Worm (Caenorhabditis elegans): ENCODE results near the gene C27D6.11.

DNA sequence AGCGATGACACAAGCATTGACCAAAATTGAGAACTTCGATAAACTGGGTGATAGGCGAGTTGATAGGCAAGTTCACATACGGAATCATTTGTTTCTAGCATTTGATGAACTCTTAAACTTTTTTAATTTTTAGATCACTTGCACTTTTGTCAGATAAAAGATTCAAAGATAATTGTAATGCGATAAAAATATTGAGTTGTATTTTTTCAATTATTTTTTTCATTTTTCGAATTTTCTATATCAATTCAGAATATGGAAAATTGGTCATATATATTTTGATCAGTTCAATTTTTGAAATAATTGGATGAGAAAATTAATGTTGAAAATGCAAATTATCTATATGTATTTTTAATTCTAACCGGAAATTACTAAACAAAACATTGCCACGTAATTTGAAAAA lies 5.7 kb upstream of the C27D6.11 start, which contains the start of gene srb-3:
- TF ChIP-seq snpc-4 (GFP tag; optimal IDR thresholded peaks at IDR 0.05) = no peak
- TF ChIP-seq snpc-4 (tag; optimal IDR thresholded peaks at IDR 0.05) = no peak
- no peak for TF ChIP-seq ama-1 (optimal IDR thresholded peaks at IDR 0.05)
- no peak for TF ChIP-seq ama-1 (GFP tag; optimal IDR thresholded peaks at IDR 0.05)
- no peak for TF ChIP-seq cebp-2 (GFP tag; IDR thresholded peaks at IDR 0.05)
- TF ChIP-seq T07F8.4 (tag; optimal IDR thresholded peaks at IDR 0.05) = no peak
- no peak for TF ChIP-seq pha-4 (tag; optimal IDR thresholded peaks at IDR 0.05)
- no peak for TF ChIP-seq fkh-3 (tag; optimal IDR thresholded peaks at IDR 0.05)
- TF ChIP-seq him-1 (tag; optimal IDR thresholded peaks at IDR 0.05) = no peak
- TF ChIP-seq unc-62 (GFP tag; optimal IDR thresholded peaks at IDR 0.05) = no peak
- no peak for TF ChIP-seq ceh-27 (GFP tag; optimal IDR thresholded peaks at IDR 0.05)
- no peak for TF ChIP-seq nfya-1 (tag; optimal IDR thresholded peaks at IDR 0.05; ENCODE audit: borderline replicate concordance, insufficient read depth)
- no peak for TF ChIP-seq Y53G8AR.9 (GFP tag; conservative IDR thresholded peaks at IDR 0.05)
- no peak for TF ChIP-seq F57C9.4 (tag; optimal IDR thresholded peaks at IDR 0.05)
